Worm (Caenorhabditis elegans): ENCODE results near the gene ilkp-1.

- TF ChIP-seq pha-4 (tag; optimal IDR thresholded peaks at IDR 0.05) (peak; percentile 47), nhr-76 (tag; optimal IDR thresholded peaks at IDR 0.05) (no peak), elt-3 (tag; optimal IDR thresholded peaks at IDR 0.05) (no peak), sptf-1 (tag; optimal IDR thresholded peaks at IDR 0.05) (no peak)
These were observed 28.0 kb upstream of the ilkp-1 start, which contains the start of gene let-858 for ce11 chrII:11022023-11022422.
